Worm (Caenorhabditis elegans) whole organism, early embryonic: Measurements from ENCODE around the gene F59E12.1.

ENCODE experiments used
- ceh-13 ChIP-seq: fragments of 200-800 bp; sonication (Bioruptor generic); optimal IDR thresholded peaks from 2 replicates; lab custom pipeline; 2018; ENCODE audit warnings: mild to moderate bottlenecking, missing genetic modification characterization, missing compliant biosample characterization
- ceh-36 ChIP-seq: sonication (generic microtip); optimal IDR thresholded peaks from 2 replicates; lab custom pipeline; 2016; ENCODE audit warnings: missing genetic modification characterization, inconsistent platforms, missing compliant biosample characterization
- ets-7 ChIP-seq: sonication (generic microtip); optimal IDR thresholded peaks from 2 replicates; lab custom pipeline; 2016; ENCODE audit warnings: missing genotype, missing genetic modification characterization, missing compliant biosample characterization
- flt-1 ChIP-seq: fragments of 200-800 bp; sonication (Bioruptor generic); IDR thresholded peaks from 2 replicates; pipeline ENCODE4 v1.3.6; 2022; ENCODE audit warnings: missing genetic modification characterization, missing compliant biosample characterization
- pes-1 ChIP-seq: fragments of 200-800 bp; sonication (Bioruptor generic); IDR thresholded peaks from 2 replicates; pipeline ENCODE4 v1.3.6; 2022; ENCODE audit warnings: missing genetic modification reagents, missing genetic modification characterization, missing compliant biosample characterization
- scrt-1 ChIP-seq: fragments of 200-800 bp; sonication (Bioruptor generic); IDR thresholded peaks from 2 replicates; pipeline ENCODE4 v1.3.6; 2022; ENCODE audit warnings: missing genetic modification characterization, missing compliant biosample characterization

ce11 chrII:5648272-5648671 is 6.0 kb upstream of the F59E12.1 start, which contains the start of gene ddl-1:
- TF ChIP-seq ceh-13 (GFP tag; lab: Kevin White, UChicago) (no peak), pes-1 (no peak), ets-7 (tag; lab: Kevin White, UChicago) (no peak), ceh-36 (no peak), flt-1 (no peak), scrt-1 (no peak)
